Worm (Caenorhabditis elegans) whole organism, L2 larva: ENCODE data around the gene hst-1.

Experiments
- C34F6.9 ChIP-seq: fragments of 150-350 bp; optimal IDR thresholded peaks from 2 replicates; lab custom pipeline; 2014; ENCODE audit warnings: missing biosample characterization, missing genetic modification characterization
- Y55F3AM.14 ChIP-seq: fragments of 200-800 bp; sonication (Bioruptor generic); optimal IDR thresholded peaks from 2 replicates; lab custom pipeline; 2018; ENCODE audit warnings: mild to moderate bottlenecking, missing genetic modification characterization, missing compliant biosample characterization
- ZK546.5 ChIP-seq: sonication (generic microtip); optimal IDR thresholded peaks from 2 replicates; lab custom pipeline; 2017; ENCODE audit warnings: missing biosample characterization, missing genetic modification characterization
- aly-2 ChIP-seq: fragments of 150-350 bp; optimal IDR thresholded peaks from 2 replicates; lab custom pipeline; 2014; ENCODE audit warnings: missing biosample characterization, missing genetic modification characterization
- blmp-1 ChIP-seq: sonication (generic microtip); optimal IDR thresholded peaks from 2 replicates; lab custom pipeline; 2017; ENCODE audit warnings: missing genetic modification characterization, mild to moderate bottlenecking, missing compliant biosample characterization, antibody characterized with exemption, moderate library complexity; ENCODE audit not compliant: insufficient read depth
- ceh-16 ChIP-seq: fragments of 150-350 bp; optimal IDR thresholded peaks from 2 replicates; lab custom pipeline; 2014; ENCODE audit warnings: missing biosample characterization, missing genetic modification characterization
- ceh-82 ChIP-seq: fragments of 150-350 bp; optimal IDR thresholded peaks from 2 replicates; lab custom pipeline; 2014; ENCODE audit warnings: missing biosample characterization, missing genetic modification characterization
- crh-2 ChIP-seq: sonication (generic microtip); optimal IDR thresholded peaks from 2 replicates; lab custom pipeline; 2017; ENCODE audit warnings: missing biosample characterization, missing genetic modification characterization
- dmd-4 ChIP-seq: sonication (generic microtip); optimal IDR thresholded peaks from 2 replicates; lab custom pipeline; 2017; ENCODE audit warnings: missing biosample characterization, missing genetic modification characterization
- egl-27 ChIP-seq: sonication (generic microtip); optimal IDR thresholded peaks from 3 replicates; lab custom pipeline; 2017; ENCODE audit warnings: missing biosample characterization, missing genetic modification reagents, missing genetic modification characterization
- elt-1 ChIP-seq: fragments of 150-350 bp; optimal IDR thresholded peaks from 2 replicates; lab custom pipeline; 2014; ENCODE audit warnings: missing biosample characterization, missing genetic modification characterization
- fos-1 ChIP-seq: fragments of 150-350 bp; optimal IDR thresholded peaks from 2 replicates; lab custom pipeline; 2014; ENCODE audit warnings: missing biosample characterization, missing genetic modification characterization
- gmeb-1 ChIP-seq: fragments of 150-350 bp; optimal IDR thresholded peaks from 2 replicates; lab custom pipeline; 2014; ENCODE audit warnings: missing biosample characterization, missing genetic modification characterization
- lin-11 ChIP-seq: fragments of 150-350 bp; sonication (generic microtip); optimal IDR thresholded peaks from 2 replicates; lab custom pipeline; 2014; ENCODE audit warnings: missing biosample characterization, missing genetic modification characterization, inconsistent platforms, mixed read lengths
- lin-13 ChIP-seq: fragments of 150-350 bp; optimal IDR thresholded peaks from 2 replicates; lab custom pipeline; 2014; ENCODE audit warnings: missing biosample characterization, missing genetic modification reagents, missing genetic modification characterization
- mab-5 ChIP-seq: fragments of 150-350 bp; optimal IDR thresholded peaks from 2 replicates; lab custom pipeline; 2014; ENCODE audit warnings: missing biosample characterization, missing genetic modification characterization
- nhr-10 ChIP-seq: sonication (generic microtip); optimal IDR thresholded peaks from 2 replicates; lab custom pipeline; 2017; ENCODE audit warnings: missing biosample characterization, missing genetic modification characterization
- nhr-11 ChIP-seq: fragments of 150-350 bp; optimal IDR thresholded peaks from 2 replicates; lab custom pipeline; 2014; ENCODE audit warnings: missing biosample characterization, missing genetic modification characterization
- nhr-21 ChIP-seq: fragments of 150-350 bp; optimal IDR thresholded peaks from 2 replicates; lab custom pipeline; 2014; ENCODE audit warnings: missing biosample characterization, missing genetic modification characterization
- nhr-23 ChIP-seq: fragments of 150-350 bp; optimal IDR thresholded peaks from 2 replicates; lab custom pipeline; 2014; ENCODE audit warnings: missing biosample characterization, missing genetic modification reagents, missing genetic modification characterization
- nhr-237 ChIP-seq: fragments of 150-350 bp; optimal IDR thresholded peaks from 2 replicates; lab custom pipeline; 2014; ENCODE audit warnings: missing biosample characterization, missing genetic modification characterization
- nhr-77 ChIP-seq: fragments of 150-350 bp; optimal IDR thresholded peaks from 2 replicates; lab custom pipeline; 2014; ENCODE audit warnings: missing biosample characterization, missing genetic modification characterization
- sem-4 ChIP-seq: fragments of 150-350 bp; optimal IDR thresholded peaks from 2 replicates; lab custom pipeline; 2014; ENCODE audit warnings: missing biosample characterization, missing genetic modification reagents, missing genetic modification characterization
- skn-1 ChIP-seq: sonication (generic microtip); optimal IDR thresholded peaks from 2 replicates; lab custom pipeline; 2017; ENCODE audit warnings: missing biosample characterization, missing genetic modification characterization
- sma-3 ChIP-seq: sonication (generic microtip); optimal IDR thresholded peaks from 2 replicates; lab custom pipeline; 2016; ENCODE audit warnings: missing genetic modification reagents, missing genetic modification characterization, missing compliant biosample characterization
- sma-9 ChIP-seq, 2 experiments: fragments of 150-350 bp in 1 of 2; sonication (generic microtip) in 1 of 2; optimal IDR thresholded peaks; 2 replicates each; lab custom pipeline; 2014 to 2016; ENCODE audit warnings: missing genetic modification characterization in 2 of 2, mild to moderate bottlenecking in 1 of 2, missing biosample characterization in 1 of 2, missing compliant biosample characterization in 1 of 2, missing genetic modification reagents in 1 of 2, moderate library complexity in 1 of 2
- snpc-4 ChIP-seq: fragments of 150-350 bp; optimal IDR thresholded peaks from 2 replicates; lab custom pipeline; 2014; ENCODE audit warnings: missing biosample characterization, missing genetic modification characterization
- unc-62 ChIP-seq: fragments of 150-350 bp; optimal IDR thresholded peaks from 2 replicates; lab custom pipeline; 2014; ENCODE audit warnings: missing biosample characterization, missing genetic modification reagents, missing genetic modification characterization
- zag-1 ChIP-seq: fragments of 150-350 bp; optimal IDR thresholded peaks from 2 replicates; lab custom pipeline; 2014; ENCODE audit warnings: missing biosample characterization, missing genetic modification characterization
- ztf-1 ChIP-seq: fragments of 200-800 bp; sonication (Bioruptor generic); conservative IDR thresholded peaks from 2 replicates; pipeline ENCODE4 v1.3.6; 2022; ENCODE audit warnings: missing genetic modification characterization, missing compliant biosample characterization
- ztf-11 ChIP-seq: sonication (generic microtip); optimal IDR thresholded peaks from 2 replicates; lab custom pipeline; 2017; ENCODE audit warnings: missing biosample characterization, missing genetic modification characterization
- ztf-4 ChIP-seq: fragments of 150-350 bp; optimal IDR thresholded peaks from 2 replicates; lab custom pipeline; 2014; ENCODE audit warnings: missing biosample characterization, missing genetic modification characterization

Gene hst-1

DNA sequence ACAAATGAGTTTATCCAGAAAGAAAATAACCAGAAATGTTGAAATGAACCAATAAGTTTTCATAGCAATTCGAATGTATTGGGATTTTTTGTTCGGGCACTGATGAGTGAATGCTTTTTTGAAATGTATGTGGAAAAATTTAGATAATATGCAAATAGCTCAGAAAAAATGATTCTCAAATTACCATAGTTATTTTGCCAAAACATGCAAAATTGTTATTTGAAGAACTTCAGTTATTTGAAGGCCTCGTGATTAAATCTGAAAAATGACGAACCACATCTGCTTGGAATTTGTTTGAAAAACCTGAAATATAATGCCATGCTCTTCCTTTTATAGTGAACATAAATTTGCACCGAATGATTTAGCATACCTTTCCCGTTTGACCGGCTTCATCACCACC is 33.2 kb downstream of the hst-1 start, which contains the start of gene C49C8.6:
Gene C49C8.6, minus strand, starts transcription at position 101 of the 400 bp plus-strand sequence.
- TF ChIP-seq egl-27 (tag; lab: Kevin White, UChicago), result no peak
- TF ChIP-seq ceh-16 (tag; lab: Kevin White, UChicago), result no peak

ce11 chrIV:8654115-8654628 is 37.1 kb downstream of the hst-1 start, which contains the start of gene C49C8.1:
TSS of gene C49C8.1 (plus strand) at chrIV:8654578.
- TF ChIP-seq Y55F3AM.14 (GFP tag; lab: Kevin White, UChicago), result no peak
- no peak for TF ChIP-seq unc-62 (GFP tag; lab: Kevin White, UChicago)
- no peak for TF ChIP-seq lin-13
- TF ChIP-seq elt-1 (tag; lab: Kevin White, UChicago), result no peak
- TF ChIP-seq skn-1, result no peak
- no peak for TF ChIP-seq snpc-4
- TF ChIP-seq nhr-237, result no peak
- TF ChIP-seq crh-2 (tag; lab: Kevin White, UChicago), result no peak
- TF ChIP-seq dmd-4, result no peak
- no peak for TF ChIP-seq nhr-23 (tag; lab: Kevin White, UChicago)
- TF ChIP-seq fos-1 (tag; lab: Kevin White, UChicago), result no peak
- no peak for TF ChIP-seq C34F6.9 (tag; lab: Kevin White, UChicago)
- no peak for TF ChIP-seq sma-3 (GFP tag; lab: Kevin White, UChicago)
- no peak for TF ChIP-seq blmp-1 (tag; lab: Kevin White, UChicago)
- no peak for TF ChIP-seq aly-2
- no peak for TF ChIP-seq ztf-4 (tag; lab: Kevin White, UChicago)
- no peak for TF ChIP-seq sma-9 (GFP tag; optimal IDR thresholded peaks at IDR 0.05; lab: Kevin White, UChicago)
- TF ChIP-seq sma-9 (tag; optimal IDR thresholded peaks at IDR 0.05; lab: Kevin White, UChicago), result no peak
- no peak for TF ChIP-seq nhr-77 (tag; lab: Kevin White, UChicago)

- no peak for TF ChIP-seq lin-11 (tag; lab: Kevin White, UChicago)
- TF ChIP-seq fos-1 (tag; lab: Kevin White, UChicago), result peak; percentile 42
Observed at ce11 chrIV:8653592-8653991, 37.7 kb downstream of the hst-1 start, which contains the start of gene C49C8.5. TSS of gene C49C8.5 (minus strand) at chrIV:8653664.

- no peak for TF ChIP-seq mab-5 (tag; lab: Kevin White, UChicago)
- TF ChIP-seq nhr-10 (tag; lab: Kevin White, UChicago), result no peak
- no peak for TF ChIP-seq ZK546.5 (tag; lab: Kevin White, UChicago)
- TF ChIP-seq fos-1 (tag; lab: Kevin White, UChicago), result no peak
- TF ChIP-seq ztf-11 (tag; lab: Kevin White, UChicago), result no peak
- no peak for TF ChIP-seq dmd-4
- TF ChIP-seq, all 48 proteins: peak for 0
Observed at ce11 chrIV:8651835-8652234, 39.5 kb downstream of the hst-1 start, which contains the start of gene C49C8.8. TSS of gene C49C8.8 (plus strand) at chrIV:8652135.

DNA sequence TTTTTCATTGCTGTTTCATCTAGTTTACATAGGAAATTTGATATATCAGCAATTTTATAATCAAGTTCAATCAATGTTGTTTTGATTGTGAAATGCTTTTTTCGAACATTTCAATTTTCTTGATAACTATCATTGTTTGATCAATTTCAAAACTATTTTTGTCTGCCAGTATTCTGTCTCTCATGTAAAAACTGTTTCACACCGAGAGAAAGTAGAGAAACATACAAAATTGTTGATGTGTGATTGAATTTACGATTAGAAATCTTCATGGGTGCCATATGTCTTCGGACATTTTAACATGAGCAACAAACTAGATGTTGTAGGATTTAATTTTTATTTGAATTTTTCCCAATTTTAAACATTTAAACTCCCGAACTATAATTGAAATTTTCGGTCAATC is 40.6 kb downstream of the hst-1 start, which contains the start of gene C49C8.2:
Gene C49C8.2, plus strand, starts transcription at position 393 of the 400 bp plus-strand sequence.
- TF ChIP-seq skn-1, result peak; percentile 57
- no peak for TF ChIP-seq snpc-4
- TF ChIP-seq ceh-82 (tag; lab: Kevin White, UChicago), result no peak
- peak; percentile 20 for TF ChIP-seq C34F6.9 (tag; lab: Kevin White, UChicago)
- TF ChIP-seq fos-1 (tag; lab: Kevin White, UChicago), result peak; percentile 55
- peak; percentile 17 for TF ChIP-seq gmeb-1 (tag; lab: Kevin White, UChicago)
- peak; percentile 20 for TF ChIP-seq crh-2 (tag; lab: Kevin White, UChicago)

DNA sequence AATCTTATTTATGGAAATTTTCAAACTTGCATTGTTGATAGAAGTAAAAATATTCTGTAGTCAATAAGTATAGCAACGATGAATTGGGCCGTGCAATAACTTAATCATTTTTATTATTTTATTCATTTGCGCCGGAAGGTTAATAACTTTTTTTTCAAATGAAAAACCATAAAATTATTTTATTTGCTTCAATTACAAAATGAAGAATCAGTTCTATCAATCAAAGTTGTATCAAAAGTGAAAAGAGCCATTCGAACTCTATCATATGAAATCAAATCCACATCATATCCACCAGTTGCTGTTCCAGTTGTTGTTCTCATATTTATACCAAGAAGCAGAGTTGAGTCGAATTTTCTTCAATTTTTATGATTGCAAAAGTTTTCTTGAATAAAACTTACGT is 42.8 kb downstream of the hst-1 start, which contains the start of gene cyp-33E1:
Gene cyp-33E1, minus strand, starts transcription at position 101 of the 400 bp plus-strand sequence.
- TF ChIP-seq sem-4 (no peak), lin-13 (no peak), nhr-11 (tag; lab: Kevin White, UChicago) (no peak), aly-2 (no peak), zag-1 (tag; lab: Kevin White, UChicago) (no peak), snpc-4 (no peak), ceh-16 (tag; lab: Kevin White, UChicago) (no peak), ztf-1 (GFP tag; lab: Robert Waterston, UW) (no peak), sma-9 (GFP tag; optimal IDR thresholded peaks at IDR 0.05; lab: Kevin White, UChicago) (no peak), sma-9 (tag; optimal IDR thresholded peaks at IDR 0.05; lab: Kevin White, UChicago) (no peak), nhr-21 (no peak), nhr-237 (no peak), C34F6.9 (tag; lab: Kevin White, UChicago) (no peak), gmeb-1 (tag; lab: Kevin White, UChicago) (no peak)
- TF ChIP-seq, all 48 proteins: peak for 0
